Worm (Caenorhabditis elegans) whole organism, young adult: ENCODE data around the gene T25B9.9.
A peak's percentile ranks its signal among the peaks of the same experiment; 100 is the strongest.

Experiments
- B0261.1 ChIP-seq: sonication (generic microtip); optimal IDR thresholded peaks from 2 replicates; lab custom pipeline; 2016; ENCODE audit warnings: mild to moderate bottlenecking, missing genetic modification characterization, moderate library complexity, missing compliant biosample characterization
- C17E4.6 ChIP-seq: fragments of 200-800 bp; sonication (Bioruptor generic); IDR thresholded peaks from 2 replicates; pipeline ENCODE4 v1.3.6; 2022; ENCODE audit warnings: missing genetic modification reagents, missing genetic modification characterization, missing compliant biosample characterization
- D2030.7 ChIP-seq: fragments of 200-800 bp; sonication (Bioruptor generic); IDR thresholded peaks from 2 replicates; pipeline ENCODE4 v1.3.6; 2022; ENCODE audit warnings: missing genetic modification reagents, missing genetic modification characterization, missing compliant biosample characterization
- F10E7.11 ChIP-seq: sonication (generic microtip); optimal IDR thresholded peaks from 2 replicates; lab custom pipeline; 2017; ENCODE audit warnings: mild to moderate bottlenecking, missing genetic modification characterization, moderate library complexity, missing compliant biosample characterization
- F22D6.2 ChIP-seq: sonication (generic microtip); optimal IDR thresholded peaks from 2 replicates; lab custom pipeline; 2016; ENCODE audit warnings: mild to moderate bottlenecking, missing genetic modification characterization, missing compliant biosample characterization
- F39B2.1 ChIP-seq: fragments of 200-800 bp; sonication (Bioruptor generic); IDR thresholded peaks from 2 replicates; pipeline ENCODE4 v1.3.6; 2022; ENCODE audit warnings: missing genetic modification reagents, missing genetic modification characterization, missing compliant biosample characterization
- K11D2.4 ChIP-seq: fragments of 200-800 bp; sonication (Bioruptor generic); IDR thresholded peaks from 2 replicates; pipeline ENCODE4 v1.3.6; 2022; ENCODE audit warnings: missing genetic modification reagents, missing genetic modification characterization, missing compliant biosample characterization
- Y53G8AR.9 ChIP-seq: fragments of 200-800 bp; sonication (Bioruptor generic); conservative IDR thresholded peaks from 2 replicates; pipeline ENCODE4 v1.3.6; 2022; ENCODE audit warnings: missing genetic modification reagents, missing genetic modification characterization, missing compliant biosample characterization
- Y79H2A.3 ChIP-seq: fragments of 200-800 bp; sonication (Bioruptor generic); conservative IDR thresholded peaks from 2 replicates; pipeline ENCODE4 v1.3.6; 2022; ENCODE audit warnings: missing genetic modification reagents, missing genetic modification characterization, missing compliant biosample characterization
- athp-1 ChIP-seq: sonication (generic microtip); optimal IDR thresholded peaks from 2 replicates; lab custom pipeline; 2017; ENCODE audit warnings: mild to moderate bottlenecking, missing genetic modification characterization, missing compliant biosample characterization
- bed-1 ChIP-seq: fragments of 200-800 bp; sonication (Bioruptor generic); IDR thresholded peaks from 2 replicates; pipeline ENCODE4 v1.3.6; 2022; ENCODE audit warnings: missing genetic modification reagents, missing genetic modification characterization, missing compliant biosample characterization
- ccch-3 ChIP-seq: fragments of 200-800 bp; sonication (Bioruptor generic); optimal IDR thresholded peaks from 2 replicates; lab custom pipeline; 2018; ENCODE audit warnings: mild to moderate bottlenecking, missing genetic modification characterization, missing compliant biosample characterization
- cebp-1 ChIP-seq, 2 experiments: fragments of 200-800 bp in 1 of 2; sonication (Bioruptor generic) in 1 of 2; sonication (generic microtip) in 1 of 2; IDR thresholded peaks in 1 of 2; optimal IDR thresholded peaks in 1 of 2; 2 replicates each; pipeline versions ENCODE4 v1.3.6 to Lab custom; 2017 to 2022; ENCODE audit warnings: missing compliant biosample characterization in 2 of 2, missing genetic modification characterization in 2 of 2, mild to moderate bottlenecking in 1 of 2, missing genetic modification reagents in 1 of 2, moderate library complexity in 1 of 2
- ceh-40 ChIP-seq: fragments of 200-800 bp; sonication (Bioruptor generic); IDR thresholded peaks from 2 replicates; pipeline ENCODE4 v1.3.6; 2022; ENCODE audit warnings: missing genetic modification characterization, missing compliant biosample characterization
- ceh-58 ChIP-seq: fragments of 200-800 bp; sonication (Bioruptor generic); IDR thresholded peaks from 2 replicates; pipeline ENCODE4 v1.3.6; 2022; ENCODE audit warnings: missing genetic modification characterization, missing compliant biosample characterization
- chd-7 ChIP-seq: sonication (generic microtip); optimal IDR thresholded peaks from 2 replicates; lab custom pipeline; 2016; ENCODE audit warnings: mild to moderate bottlenecking, missing genetic modification characterization, moderate library complexity, missing compliant biosample characterization
- die-1 ChIP-seq: sonication (generic microtip); optimal IDR thresholded peaks from 2 replicates; lab custom pipeline; 2016; ENCODE audit warnings: missing genotype, mild to moderate bottlenecking, missing genetic modification characterization, missing compliant biosample characterization
- dox-1 ChIP-seq: fragments of 200-800 bp; sonication (Bioruptor generic); IDR thresholded peaks from 2 replicates; pipeline ENCODE4 v1.3.6; 2022; ENCODE audit warnings: missing genetic modification reagents, missing genetic modification characterization, missing compliant biosample characterization
- dpl-1 ChIP-seq: fragments of 150-350 bp; optimal IDR thresholded peaks from 2 replicates; lab custom pipeline; 2014; ENCODE audit warnings: missing biosample characterization, missing genetic modification reagents, missing genetic modification characterization
- efl-1 ChIP-seq: fragments of 150-350 bp; optimal IDR thresholded peaks from 2 replicates; lab custom pipeline; 2014; ENCODE audit warnings: missing biosample characterization, missing genetic modification reagents, missing genetic modification characterization
- fkh-3 ChIP-seq: sonication (generic microtip); optimal IDR thresholded peaks from 2 replicates; lab custom pipeline; 2016; ENCODE audit warnings: mild to moderate bottlenecking, missing genetic modification characterization, missing compliant biosample characterization
- hlh-12 ChIP-seq: sonication (generic microtip); optimal IDR thresholded peaks from 2 replicates; lab custom pipeline; 2016; ENCODE audit warnings: missing genetic modification characterization, missing compliant biosample characterization
- hlh-26 ChIP-seq: fragments of 200-800 bp; sonication (Bioruptor generic); conservative IDR thresholded peaks from 2 replicates; pipeline ENCODE4 v1.3.6; 2022; ENCODE audit warnings: missing genetic modification reagents, missing genetic modification characterization, missing compliant biosample characterization
- lin-26 ChIP-seq: fragments of 200-800 bp; sonication (Bioruptor generic); IDR thresholded peaks from 2 replicates; pipeline ENCODE4 v1.3.6; 2022; ENCODE audit warnings: missing genetic modification reagents, missing genetic modification characterization, missing compliant biosample characterization
- lsy-27 ChIP-seq: sonication (generic microtip); optimal IDR thresholded peaks from 2 replicates; lab custom pipeline; 2017; ENCODE audit warnings: missing genetic modification characterization, mild to moderate bottlenecking, missing compliant biosample characterization, antibody characterized with exemption, missing genotype, borderline replicate concordance; ENCODE audit not compliant: insufficient read depth
- madf-6 ChIP-seq: fragments of 200-800 bp; sonication (Bioruptor generic); IDR thresholded peaks from 2 replicates; pipeline ENCODE4 v1.3.6; 2022; ENCODE audit warnings: missing genetic modification reagents, missing genetic modification characterization, missing compliant biosample characterization
- nfya-1 ChIP-seq: sonication (generic microtip); optimal IDR thresholded peaks from 2 replicates; lab custom pipeline; 2017; ENCODE audit warnings: antibody characterized with exemption, missing compliant biosample characterization, missing genetic modification characterization, borderline replicate concordance; ENCODE audit not compliant: insufficient read depth
- nhr-27 ChIP-seq: fragments of 200-800 bp; sonication (Bioruptor generic); optimal IDR thresholded peaks from 2 replicates; lab custom pipeline; 2018; ENCODE audit warnings: mild to moderate bottlenecking, missing genetic modification characterization, moderate library complexity, missing compliant biosample characterization
- nhr-90 ChIP-seq: sonication (generic microtip); optimal IDR thresholded peaks from 2 replicates; lab custom pipeline; 2016; ENCODE audit warnings: missing genotype, mild to moderate bottlenecking, missing genetic modification characterization, missing compliant biosample characterization
- pbrm-1 ChIP-seq: fragments of 200-800 bp; sonication (Bioruptor generic); IDR thresholded peaks from 2 replicates; pipeline ENCODE4 v1.3.6; 2022; ENCODE audit warnings: missing genetic modification reagents, missing genetic modification characterization, missing compliant biosample characterization
- snpc-1.1 ChIP-seq: sonication (generic microtip); optimal IDR thresholded peaks from 2 replicates; lab custom pipeline; 2017; ENCODE audit warnings: missing genetic modification characterization, mild to moderate bottlenecking, missing compliant biosample characterization, antibody characterized with exemption, moderate library complexity, missing genotype, missing genetic modification reagents; ENCODE audit not compliant: insufficient read depth
- snpc-1.3 ChIP-seq: sonication (generic microtip); optimal IDR thresholded peaks from 2 replicates; lab custom pipeline; 2017; ENCODE audit warnings: missing genetic modification characterization, mild to moderate bottlenecking, missing compliant biosample characterization, antibody characterized with exemption, moderate library complexity, missing genotype, missing genetic modification reagents; ENCODE audit not compliant: insufficient read depth
- snpc-3.4 ChIP-seq: sonication (generic microtip); optimal IDR thresholded peaks from 2 replicates; lab custom pipeline; 2017; ENCODE audit warnings: missing genetic modification characterization, mild to moderate bottlenecking, missing compliant biosample characterization, antibody characterized with exemption, moderate library complexity, missing genotype, missing genetic modification reagents
- zim-3 ChIP-seq: sonication (generic microtip); optimal IDR thresholded peaks from 2 replicates; lab custom pipeline; 2017; ENCODE audit warnings: mild to moderate bottlenecking, missing genetic modification characterization, moderate library complexity, missing compliant biosample characterization
- ztf-26 ChIP-seq: sonication (generic microtip); optimal IDR thresholded peaks from 2 replicates; lab custom pipeline; 2017; ENCODE audit warnings: missing genetic modification characterization, missing compliant biosample characterization
- ztf-28 ChIP-seq: fragments of 200-800 bp; sonication (Bioruptor generic); IDR thresholded peaks from 2 replicates; pipeline ENCODE4 v1.3.6; 2022; ENCODE audit warnings: missing genetic modification reagents, missing genetic modification characterization, missing compliant biosample characterization
- ztf-3 ChIP-seq: fragments of 200-800 bp; sonication (Bioruptor generic); optimal IDR thresholded peaks from 2 replicates; lab custom pipeline; 2018; ENCODE audit warnings: mild to moderate bottlenecking, missing genetic modification characterization, missing compliant biosample characterization
- ztf-6 ChIP-seq: fragments of 200-800 bp; sonication (Bioruptor generic); IDR thresholded peaks from 2 replicates; pipeline ENCODE4 v1.3.6; 2022; ENCODE audit warnings: missing genetic modification reagents, missing genetic modification characterization, missing compliant biosample characterization

T25B9.9 gene

ce11 chrIV:10734527-10735436 is 34.7 kb upstream of the T25B9.9 start, which contains the start of the genes orc-5 and cyb-1 (continued):
- TF ChIP-seq ztf-6 (GFP tag; lab: Robert Waterston, UW), result no peak
- no peak for TF ChIP-seq snpc-1.1 (tag; lab: Kevin White, UChicago)
- peak; percentile 46; the same call in 1 of the 2 replicates for TF ChIP-seq D2030.7
- TF ChIP-seq ztf-28, result no peak
- no peak for TF ChIP-seq lsy-27 (tag; lab: Kevin White, UChicago)
- TF ChIP-seq snpc-3.4, result no peak
- no peak for TF ChIP-seq K11D2.4 (GFP tag; lab: Robert Waterston, UW)
- peak; percentile 76 for TF ChIP-seq dpl-1 (GFP tag; lab: Kevin White, UChicago)
- no peak for TF ChIP-seq snpc-1.3 (tag; lab: Kevin White, UChicago)
- no peak for TF ChIP-seq nfya-1 (tag; lab: Kevin White, UChicago)
- TF ChIP-seq cebp-1 (GFP tag; IDR thresholded peaks at IDR 0.05; lab: Robert Waterston, UW), result no peak
- TF ChIP-seq cebp-1 (tag; optimal IDR thresholded peaks at IDR 0.05; lab: Kevin White, UChicago), result no peak
- TF ChIP-seq madf-6 (GFP tag; lab: Robert Waterston, UW), result peak; percentile 88
- TF ChIP-seq zim-3 (tag; lab: Kevin White, UChicago), result no peak
- TF ChIP-seq die-1 (tag; lab: Kevin White, UChicago), result no peak
- TF ChIP-seq chd-7 (tag; lab: Kevin White, UChicago), result no peak
- no peak for TF ChIP-seq C17E4.6 (GFP tag; lab: Robert Waterston, UW)
- TF ChIP-seq nhr-90 (tag; lab: Kevin White, UChicago), result no peak
- TF ChIP-seq F10E7.11 (tag; lab: Kevin White, UChicago), result no peak
- no peak for TF ChIP-seq F39B2.1 (GFP tag; lab: Robert Waterston, UW)
- no peak for TF ChIP-seq hlh-26 (GFP tag; lab: Robert Waterston, UW)
- TF ChIP-seq athp-1 (tag; lab: Kevin White, UChicago), result no peak
- no peak for TF ChIP-seq F22D6.2
- TF ChIP-seq hlh-12 (tag; lab: Kevin White, UChicago), result no peak
- no peak for TF ChIP-seq fkh-3 (tag; lab: Kevin White, UChicago)
- TF ChIP-seq B0261.1 (tag; lab: Kevin White, UChicago), result no peak
- TF ChIP-seq dox-1 (GFP tag; lab: Robert Waterston, UW), result peak; percentile 18; the same call in 1 of the 2 replicates
- no peak for TF ChIP-seq pbrm-1
- TF ChIP-seq efl-1, result peak; percentile 94
- TF ChIP-seq ceh-58 (GFP tag; lab: Robert Waterston, UW), result no peak
- no peak for TF ChIP-seq Y79H2A.3
- no peak for TF ChIP-seq ccch-3
- TF ChIP-seq ztf-26, result no peak
- no peak for TF ChIP-seq bed-1 (GFP tag; lab: Robert Waterston, UW)
- 0 out of 2 replicates have a peak, but pooled peaks have one; percentile 28 for TF ChIP-seq Y53G8AR.9 (GFP tag; lab: Robert Waterston, UW)
- no peak for TF ChIP-seq ztf-3
- TF ChIP-seq nhr-27 (tag; lab: Kevin White, UChicago), result no peak
- TF ChIP-seq ceh-40 (GFP tag; lab: Robert Waterston, UW), result no peak
- no peak for TF ChIP-seq lin-26 (GFP tag; lab: Robert Waterston, UW)
